Worm (Caenorhabditis elegans): ENCODE data around the gene gpa-1.

gpa-1 gene

ce11 chrV:11149405-11149804, 28.1 kb downstream of the gpa-1 start, which contains the start of gene T19C4.1:
T19C4.1 (plus strand) TSS chrV:11149705.
- no peak for TF ChIP-seq aly-2 (tag; optimal IDR thresholded peaks at IDR 0.05)
- no peak for TF ChIP-seq ZK546.5 (tag; optimal IDR thresholded peaks at IDR 0.05)
- no peak for TF ChIP-seq elt-2 (tag; optimal IDR thresholded peaks at IDR 0.05)
- TF ChIP-seq lin-39 (tag; optimal IDR thresholded peaks at IDR 0.05): no peak
- no peak for TF ChIP-seq egl-5 (tag; optimal IDR thresholded peaks at IDR 0.05)
- no peak for TF ChIP-seq fkh-2 (tag; optimal IDR thresholded peaks at IDR 0.05)
- no peak for TF ChIP-seq tbx-2 (tag; optimal IDR thresholded peaks at IDR 0.05)
- TF ChIP-seq ceh-9 (tag; optimal IDR thresholded peaks at IDR 0.05): no peak
- no peak for TF ChIP-seq lsy-12 (tag; optimal IDR thresholded peaks at IDR 0.05)
- TF ChIP-seq nhr-23 (tag; optimal IDR thresholded peaks at IDR 0.05): no peak
- TF ChIP-seq eor-1 (tag; optimal IDR thresholded peaks at IDR 0.05): no peak
- TF ChIP-seq elt-1 (tag; optimal IDR thresholded peaks at IDR 0.05): no peak
- no peak for TF ChIP-seq mdl-1 (tag; optimal IDR thresholded peaks at IDR 0.05)
- no peak for TF ChIP-seq ztf-11 (tag; optimal IDR thresholded peaks at IDR 0.05)
- no peak for TF ChIP-seq nhr-28 (tag; optimal IDR thresholded peaks at IDR 0.05)
- no peak for TF ChIP-seq nhr-25 (tag; optimal IDR thresholded peaks at IDR 0.05)
- TF ChIP-seq jun-1 (tag; optimal IDR thresholded peaks at IDR 0.05): no peak
- no peak for TF ChIP-seq zag-1 (tag; optimal IDR thresholded peaks at IDR 0.05)
- no peak for TF ChIP-seq nhr-237 (tag; optimal IDR thresholded peaks at IDR 0.05)

- TF ChIP-seq sea-2 (GFP tag; optimal IDR thresholded peaks at IDR 0.05) (no peak), nhr-25 (tag; optimal IDR thresholded peaks at IDR 0.05) (peak; percentile 36), hmg-11 (tag; optimal IDR thresholded peaks at IDR 0.05) (no peak), lin-15B (tag; optimal IDR thresholded peaks at IDR 0.05) (no peak), fos-1 (tag; optimal IDR thresholded peaks at IDR 0.05) (no peak), elt-3 (tag; optimal IDR thresholded peaks at IDR 0.05) (peak in 1 of 3 experiments; percentile 36)
Observed at ce11 chrV:11148971-11149370, 28.5 kb downstream of the gpa-1 start.

- TF ChIP-seq nhr-23 (tag; optimal IDR thresholded peaks at IDR 0.05) (peak; percentile 35), daf-12 (tag; optimal IDR thresholded peaks at IDR 0.05) (peak; percentile 1), elt-3 (tag; optimal IDR thresholded peaks at IDR 0.05) (peak in 1 of 3 experiments; percentile 6), tbx-2 (tag; optimal IDR thresholded peaks at IDR 0.05) (peak; percentile 41), skn-1 (tag; optimal IDR thresholded peaks at IDR 0.05) (no peak), ama-1 (optimal IDR thresholded peaks at IDR 0.05) (peak; percentile 84), nhr-43 (tag; optimal IDR thresholded peaks at IDR 0.05; ENCODE audit: poor library complexity, severe bottlenecking) (peak; percentile 76), ZK546.5 (tag; optimal IDR thresholded peaks at IDR 0.05) (no peak), snpc-4 (tag; optimal IDR thresholded peaks at IDR 0.05) (no peak), nhr-25 (tag; optimal IDR thresholded peaks at IDR 0.05) (peak; percentile 57), ceh-28 (tag; optimal IDR thresholded peaks at IDR 0.05) (no peak), ztf-4 (tag; optimal IDR thresholded peaks at IDR 0.05) (peak; percentile 55)
Observed at ce11 chrV:11147780-11148144, 29.7 kb downstream of the gpa-1 start.

- TF ChIP-seq elt-2 (tag; optimal IDR thresholded peaks at IDR 0.05): no peak
- peak; percentile 50 for TF ChIP-seq elt-1 (tag; optimal IDR thresholded peaks at IDR 0.05)
- TF ChIP-seq nhr-43 (tag; optimal IDR thresholded peaks at IDR 0.05; ENCODE audit: poor library complexity, severe bottlenecking): peak; percentile 61
- peak; percentile 91 for TF ChIP-seq ama-1 (optimal IDR thresholded peaks at IDR 0.05)
- TF ChIP-seq lin-39 (tag; optimal IDR thresholded peaks at IDR 0.05): no peak
- TF ChIP-seq R02D3.7 (tag; optimal IDR thresholded peaks at IDR 0.05): peak; percentile 8
- TF ChIP-seq elt-3 (tag; optimal IDR thresholded peaks at IDR 0.05): peak in 1 of 3 experiments; percentile 79
- TF ChIP-seq nfya-1 (tag; optimal IDR thresholded peaks at IDR 0.05; ENCODE audit: insufficient read depth): peak; percentile 34
- TF ChIP-seq nhr-25 (tag; optimal IDR thresholded peaks at IDR 0.05): peak; percentile 66
- peak; percentile 37 for TF ChIP-seq nhr-23 (tag; optimal IDR thresholded peaks at IDR 0.05)
- TF ChIP-seq nhr-76 (tag; optimal IDR thresholded peaks at IDR 0.05): no peak
- no peak for TF ChIP-seq nhr-77 (tag; optimal IDR thresholded peaks at IDR 0.05)
Observed at ce11 chrV:11146958-11147779, 30.3 kb downstream of the gpa-1 start, which contains the start of the genes T19C4.24 and nlp-33. T19C4.24 (minus strand) TSS chrV:11147008. nlp-33 (plus strand) TSS chrV:11147346.

Measured in whole organism, L3 larva.